Fruit fly (Drosophila melanogaster): ENCODE measurements around the gene js.
A peak's percentile ranks its signal among the peaks of the same experiment; 100 is the strongest.

DNA sequence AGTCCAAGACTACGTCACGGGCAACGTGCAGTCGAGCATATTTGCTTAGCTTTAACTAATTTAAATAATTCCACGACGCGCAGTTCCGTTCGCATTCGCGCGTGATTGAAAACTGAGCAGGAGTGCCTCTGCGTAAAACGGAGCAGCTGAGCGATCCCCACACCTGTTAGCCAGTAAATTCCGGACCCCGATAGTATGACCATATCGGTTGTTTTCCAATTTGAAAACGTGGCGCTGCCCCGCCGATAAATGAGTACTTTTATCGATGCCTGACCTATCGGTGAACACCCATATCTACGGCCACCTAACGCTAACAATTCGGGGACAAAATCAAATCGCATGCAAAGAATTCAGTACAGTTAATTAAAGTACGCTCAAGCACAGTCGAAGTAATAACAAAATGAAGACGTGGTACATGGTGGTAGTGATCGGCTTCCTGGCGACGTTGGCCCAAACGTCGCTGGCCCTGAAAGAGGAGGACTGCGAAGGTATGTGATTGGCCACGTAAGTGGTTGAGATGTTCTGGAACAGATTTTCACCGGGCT is 18.9 kb downstream of the js start, which contains the start of the genes CG14879 and Manf:
- no peak for TF ChIP-seq Gug (GFP tag; IDR thresholded peaks at IDR 0.05)
- peak; percentile 2 for TF ChIP-seq topi (GFP tag; optimal IDR thresholded peaks at IDR 0.05)

All from whole organism, prepupa.